Worm (Caenorhabditis elegans): ENCODE data around the gene R11D1.1.

DNA sequence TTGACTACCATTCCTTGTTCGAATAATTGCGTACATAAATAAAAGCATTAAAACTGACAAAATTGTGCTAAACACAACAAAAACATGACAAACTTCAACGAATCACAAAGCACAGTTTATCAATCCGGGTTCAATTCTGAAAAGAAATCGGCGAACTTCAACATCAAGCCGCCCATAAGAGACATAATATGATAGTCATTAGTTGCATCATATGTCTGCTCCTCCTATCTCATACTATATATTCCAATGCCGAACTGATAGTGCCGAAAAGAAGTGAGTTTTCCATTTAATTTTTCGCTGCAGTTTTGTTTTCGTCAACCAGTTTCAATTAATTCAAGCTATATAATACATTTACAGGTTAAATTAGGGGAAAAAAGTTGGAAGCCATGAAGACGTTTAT lies 37.5 kb downstream of the R11D1.1 start, which contains the start of gene hrg-7:
- TF ChIP-seq hmg-20 (GFP tag; IDR thresholded peaks at IDR 0.05) (no peak), F52B5.7 (tag; optimal IDR thresholded peaks at IDR 0.05) (no peak), F49E8.2 (tag; optimal IDR thresholded peaks at IDR 0.05; ENCODE audit: insufficient read depth) (no peak), somi-1 (GFP tag; optimal IDR thresholded peaks at IDR 0.05) (no peak), tbx-9 (tag; optimal IDR thresholded peaks at IDR 0.05; ENCODE audit: borderline replicate concordance) (no peak), F39B2.1 (GFP tag; IDR thresholded peaks at IDR 0.05) (no peak)
